In the genomic region with DNA sequence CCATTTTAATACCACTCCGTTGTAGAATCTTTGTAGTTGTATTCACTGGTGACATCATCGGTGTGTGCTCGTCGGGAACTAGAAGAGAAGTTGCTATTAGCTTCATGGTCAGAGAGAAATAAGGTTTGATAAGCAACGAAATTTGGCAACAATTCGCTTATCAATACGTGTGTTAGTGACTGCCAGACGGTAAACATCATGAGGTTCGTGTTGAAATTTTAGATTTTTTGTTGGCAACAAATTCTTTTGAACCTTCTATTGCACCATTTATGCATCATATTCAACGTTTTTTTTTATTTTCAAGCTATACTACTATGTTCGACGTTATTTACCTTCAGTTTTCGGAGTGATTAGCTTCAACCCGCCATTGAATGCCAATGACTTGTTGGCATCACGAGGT, we compare ENCODE assay signal across 1 worm cellular context.
TF ChIP-seq lines count a peak whose summit lies in the region.

No protein-coding gene starts in this region.

TF ChIP-seq in whole organism, L4 larva, 104 proteins besides CTCF, POLR2A, EP300 and RAD21 (continued from another document):
- TF ChIP-seq nhr-25 (tag; optimal IDR thresholded peaks at IDR 0.05; lab: Kevin White, UChicago; ENCODE audit: borderline replicate concordance, insufficient read depth), result no peak
- no peak for TF ChIP-seq ama-1 (optimal IDR thresholded peaks at IDR 0.05; lab: Kevin White, UChicago)
- TF ChIP-seq set-16 (GFP tag; IDR thresholded peaks at IDR 0.05; lab: Robert Waterston, UW), result no peak
- no peak for TF ChIP-seq lsy-2 (tag; optimal IDR thresholded peaks at IDR 0.05; lab: Kevin White, UChicago)
- peak; percentile 80 for TF ChIP-seq dmd-6 (GFP tag; IDR thresholded peaks at IDR 0.05; lab: Robert Waterston, UW)
- no peak for TF ChIP-seq fos-1 (tag; optimal IDR thresholded peaks at IDR 0.05; lab: Kevin White, UChicago)
- TF ChIP-seq egl-43 (GFP tag; IDR thresholded peaks at IDR 0.05; lab: Robert Waterston, UW), result no peak
- TF ChIP-seq F49E8.2 (tag; optimal IDR thresholded peaks at IDR 0.05; lab: Kevin White, UChicago; ENCODE audit: borderline replicate concordance), result no peak
- TF ChIP-seq nhr-102 (tag; optimal IDR thresholded peaks at IDR 0.05; lab: Kevin White, UChicago), result no peak
- no peak for TF ChIP-seq rbr-2 (tag; optimal IDR thresholded peaks at IDR 0.05; lab: Kevin White, UChicago)
- no peak for TF ChIP-seq lin-38 (GFP tag; IDR thresholded peaks at IDR 0.05; lab: Robert Waterston, UW)
- TF ChIP-seq nhr-11 (tag; optimal IDR thresholded peaks at IDR 0.05; lab: Kevin White, UChicago), result no peak
- TF ChIP-seq nhr-28 (tag; optimal IDR thresholded peaks at IDR 0.05; lab: Kevin White, UChicago), result peak; percentile 94
- TF ChIP-seq tra-1 (GFP tag; IDR thresholded peaks at IDR 0.05; lab: Robert Waterston, UW), result 0 out of 2 replicates have a peak, but pooled peaks have one; percentile 17
- no peak for TF ChIP-seq lin-13 (GFP tag; optimal IDR thresholded peaks at IDR 0.05; lab: Kevin White, UChicago)
- TF ChIP-seq Y105C5A.15 (GFP tag; IDR thresholded peaks at IDR 0.05; lab: Robert Waterston, UW), result no peak
- TF ChIP-seq nhr-77 (tag; optimal IDR thresholded peaks at IDR 0.05; lab: Kevin White, UChicago), result peak; percentile 87
- TF ChIP-seq daf-16 (GFP tag; optimal IDR thresholded peaks at IDR 0.05; lab: Kevin White, UChicago), result no peak
- peak; percentile 99 for TF ChIP-seq daf-16 (tag; optimal IDR thresholded peaks at IDR 0.05; lab: Kevin White, UChicago)
- no peak for TF ChIP-seq mes-2 (tag; optimal IDR thresholded peaks at IDR 0.05; lab: Kevin White, UChicago; ENCODE audit: poor library complexity, severe bottlenecking)
- no peak for TF ChIP-seq ces-1 (GFP tag; optimal IDR thresholded peaks at IDR 0.05; lab: Kevin White, UChicago)
- TF ChIP-seq ztf-7 (tag; optimal IDR thresholded peaks at IDR 0.05; lab: Kevin White, UChicago), result no peak
- TF ChIP-seq nhr-6 (tag; optimal IDR thresholded peaks at IDR 0.05; lab: Kevin White, UChicago), result no peak
- TF ChIP-seq aha-1 (tag; lab: Kevin White, UChicago), result peak; percentile 81
- TF ChIP-seq pqm-1 (tag; optimal IDR thresholded peaks at IDR 0.05; lab: Kevin White, UChicago), result peak; percentile 66
- no peak for TF ChIP-seq zfp-3 (GFP tag; conservative IDR thresholded peaks at IDR 0.05; lab: Robert Waterston, UW)
- no peak for TF ChIP-seq zfp-2 (tag; optimal IDR thresholded peaks at IDR 0.05; lab: Kevin White, UChicago)
- TF ChIP-seq ztf-11 (tag; optimal IDR thresholded peaks at IDR 0.05; lab: Kevin White, UChicago), result no peak
- no peak for TF ChIP-seq ceh-32 (tag; optimal IDR thresholded peaks at IDR 0.05; lab: Kevin White, UChicago; ENCODE audit: poor library complexity)
- no peak for TF ChIP-seq tag-97 (GFP tag; IDR thresholded peaks at IDR 0.05; lab: Robert Waterston, UW)
- TF ChIP-seq gei-8 (GFP tag; optimal IDR thresholded peaks at IDR 0.05; lab: Kevin White, UChicago), result no peak
- TF ChIP-seq R02D3.7 (tag; optimal IDR thresholded peaks at IDR 0.05; lab: Kevin White, UChicago), result no peak
- TF ChIP-seq F44E2.7 (GFP tag; IDR thresholded peaks at IDR 0.05; lab: Robert Waterston, UW), result no peak
- no peak for TF ChIP-seq lin-39 (tag; optimal IDR thresholded peaks at IDR 0.05; lab: Kevin White, UChicago)
- no peak for TF ChIP-seq D1046.2 (GFP tag; IDR thresholded peaks at IDR 0.05; lab: Robert Waterston, UW)
- TF ChIP-seq snpc-4 (tag; optimal IDR thresholded peaks at IDR 0.05; lab: Kevin White, UChicago), result no peak
- TF ChIP-seq Y48G9A.11 (GFP tag; IDR thresholded peaks at IDR 0.05; lab: Robert Waterston, UW), result no peak
- TF ChIP-seq jun-1 (tag; optimal IDR thresholded peaks at IDR 0.05; lab: Kevin White, UChicago), result no peak
- no peak for TF ChIP-seq lir-3 (tag; optimal IDR thresholded peaks at IDR 0.05; lab: Kevin White, UChicago)
- TF ChIP-seq F10B5.3 (tag; optimal IDR thresholded peaks at IDR 0.05; lab: Kevin White, UChicago), result no peak
TF ChIP-seq in whole organism, L4 larva: peak in this region for 9.
